Worm (Caenorhabditis elegans): Measurements from ENCODE around the gene C14C10.5.

- TF ChIP-seq snpc-4 (tag; optimal IDR thresholded peaks at IDR 0.05) (no peak), elt-2 (tag; optimal IDR thresholded peaks at IDR 0.05) (no peak), nhr-11 (tag; optimal IDR thresholded peaks at IDR 0.05) (no peak), fos-1 (tag; optimal IDR thresholded peaks at IDR 0.05) (no peak), pqm-1 (tag; optimal IDR thresholded peaks at IDR 0.05) (no peak), unc-62 (GFP tag; optimal IDR thresholded peaks at IDR 0.05) (no peak), nhr-76 (tag; optimal IDR thresholded peaks at IDR 0.05) (no peak), pha-4 (tag; optimal IDR thresholded peaks at IDR 0.05) (no peak), lin-15B (tag; optimal IDR thresholded peaks at IDR 0.05) (no peak), jun-1 (tag; optimal IDR thresholded peaks at IDR 0.05) (no peak), ztf-11 (tag; optimal IDR thresholded peaks at IDR 0.05) (no peak)
These were observed 8.9 kb downstream of the C14C10.5 start, which contains the start of gene ZC116.5 for ce11 chrV:12608857-12609256.

Data from whole organism, L3 larva.